Worm (Caenorhabditis elegans) whole organism, L1 larva: ENCODE measurements around the gene fbxb-102.
A peak's percentile ranks its signal among the peaks of the same experiment; 100 is the strongest.

Experiments
- ceh-82 ChIP-seq, 3 experiments: fragments of 150-350 bp in 1 of 3; sonication (generic microtip) in 2 of 3; optimal IDR thresholded peaks; 2 replicates each; lab custom pipeline; 2014 to 2017; ENCODE audit warnings: missing biosample characterization in 3 of 3, missing genetic modification characterization in 3 of 3
- dsc-1 ChIP-seq: sonication (generic microtip); optimal IDR thresholded peaks from 2 replicates; lab custom pipeline; 2016; ENCODE audit warnings: mild to moderate bottlenecking, missing genetic modification characterization, missing compliant biosample characterization
- egl-13 ChIP-seq: sonication (generic microtip); optimal IDR thresholded peaks from 2 replicates; lab custom pipeline; 2016; ENCODE audit warnings: missing genotype, missing genetic modification reagents, missing genetic modification characterization, missing compliant biosample characterization
- elt-2 ChIP-seq: sonication (generic microtip); optimal IDR thresholded peaks from 2 replicates; lab custom pipeline; 2016; ENCODE audit warnings: missing genetic modification characterization, mild to moderate bottlenecking, inconsistent platforms, missing compliant biosample characterization, missing genetic modification reagents
- isw-1 ChIP-seq: fragments of 200-800 bp; sonication (Bioruptor generic); IDR thresholded peaks from 2 replicates; pipeline ENCODE4 v1.3.6; 2022; ENCODE audit warnings: missing genetic modification characterization, missing compliant biosample characterization
- jun-1 ChIP-seq: fragments of 150-350 bp; optimal IDR thresholded peaks from 2 replicates; lab custom pipeline; 2014; ENCODE audit warnings: missing biosample characterization, missing genetic modification reagents, missing genetic modification characterization
- lin-13 ChIP-seq: fragments of 150-350 bp; optimal IDR thresholded peaks from 2 replicates; lab custom pipeline; 2014; ENCODE audit warnings: missing biosample characterization, missing genetic modification reagents, missing genetic modification characterization
- nhr-77 ChIP-seq: fragments of 150-350 bp; optimal IDR thresholded peaks from 2 replicates; lab custom pipeline; 2014; ENCODE audit warnings: missing biosample characterization, missing genetic modification characterization

ce11 chrII:12489903-12490302 lies 7.2 kb downstream of the fbxb-102 start, which contains the start of gene T21B4.15:
- TF ChIP-seq ceh-82 (tag; optimal IDR thresholded peaks at IDR 0.05; lab: Kevin White, UChicago) (no peak), egl-13 (tag; lab: Kevin White, UChicago) (no peak), isw-1 (GFP tag; lab: Robert Waterston, UW) (no peak), nhr-77 (tag; lab: Kevin White, UChicago) (no peak), lin-13 (GFP tag; lab: Kevin White, UChicago) (no peak), dsc-1 (tag; lab: Kevin White, UChicago) (peak; percentile 53), elt-2 (tag; lab: Kevin White, UChicago) (no peak), jun-1 (tag; lab: Kevin White, UChicago) (no peak)
